Fruit fly (Drosophila melanogaster): ENCODE measurements around the gene CG33080.

Gene CG33080

DNA sequence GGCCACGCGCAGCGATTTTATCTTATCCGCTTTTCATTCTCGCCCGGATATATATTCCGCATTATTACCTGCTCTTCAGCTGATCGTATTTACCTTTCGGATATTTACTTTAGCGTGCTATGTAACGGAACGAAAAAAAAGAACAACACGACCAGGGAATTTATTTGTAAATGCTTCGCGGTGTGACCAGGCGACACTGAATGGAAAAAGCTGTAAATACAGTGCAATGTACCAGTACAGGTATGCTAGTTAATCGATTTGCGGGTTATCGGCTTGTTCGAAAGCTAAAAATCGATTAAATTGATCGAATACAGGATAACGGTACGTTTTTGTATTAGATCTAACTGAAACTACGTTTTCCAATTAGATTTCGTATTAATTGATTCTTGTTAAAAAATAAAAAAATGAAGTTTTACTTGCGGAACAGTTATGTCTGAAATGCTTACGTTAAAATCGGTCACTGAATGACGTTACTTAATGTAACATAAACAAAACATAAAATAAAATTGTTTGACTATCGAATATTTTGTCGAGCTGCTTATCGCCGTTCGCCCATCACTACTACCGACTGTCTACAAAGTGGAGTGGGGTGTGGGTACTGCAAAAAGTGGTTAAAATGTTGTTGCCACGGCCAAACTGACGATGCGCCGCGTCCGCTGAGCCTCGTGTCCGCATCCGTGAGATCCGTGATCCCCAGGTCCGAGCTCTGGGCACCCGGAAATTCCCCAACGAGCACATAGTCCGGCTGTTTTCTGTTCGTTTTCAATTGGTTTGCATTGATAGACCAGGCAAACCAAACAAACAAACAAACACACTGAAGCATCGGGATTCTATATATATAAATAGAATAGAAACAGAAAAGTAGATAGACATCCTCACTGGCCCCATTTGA is 46.7 kb upstream of the CG33080 start, which contains the start of the genes MAPk-Ak2 and CG42699 (continued):
- TF ChIP-seq wek (GFP tag; optimal IDR thresholded peaks at IDR 0.05) (peak; percentile 88), CG11723 (GFP tag; optimal IDR thresholded peaks at IDR 0.05) (peak; percentile 71), Jarid2 (GFP tag; optimal IDR thresholded peaks at IDR 0.05) (peak; percentile 82), CG12155 (GFP tag; optimal IDR thresholded peaks at IDR 0.05) (peak; percentile 62), tll (GFP tag; optimal IDR thresholded peaks at IDR 0.05) (no peak), h (optimal IDR thresholded peaks at IDR 0.05) (no peak), CG17612 (GFP tag; IDR thresholded peaks at IDR 0.05) (no peak), hb (GFP tag; IDR thresholded peaks at IDR 0.05; ENCODE audit: partially characterized antibody) (peak; percentile 82), Lhr (GFP tag; optimal IDR thresholded peaks at IDR 0.05) (peak; percentile 71), CoRest (tag; optimal IDR thresholded peaks at IDR 0.05) (peak; percentile 66), ATbp (GFP tag; optimal IDR thresholded peaks at IDR 0.05) (peak; percentile 88), Lpt (GFP tag; optimal IDR thresholded peaks at IDR 0.05) (no peak), CG30020 (tag; optimal IDR thresholded peaks at IDR 0.05) (peak; percentile 66), CG18619 (GFP tag; optimal IDR thresholded peaks at IDR 0.05) (peak; percentile 85), BEAF-32 (GFP tag; optimal IDR thresholded peaks at IDR 0.05) (peak; percentile 64), CG12104 (GFP tag; optimal IDR thresholded peaks at IDR 0.05) (peak; percentile 75), sna (GFP tag; IDR thresholded peaks at IDR 0.05; ENCODE audit: partially characterized antibody) (peak; percentile 43; the same call in 1 of the 2 replicates), Drgx (GFP tag; IDR thresholded peaks at IDR 0.05) (no peak), Fer3 (tag; optimal IDR thresholded peaks at IDR 0.05) (peak; percentile 82), CG14441 (GFP tag; IDR thresholded peaks at IDR 0.05) (peak; percentile 56; the same call in 1 of the 2 replicates), CG16779 (GFP tag; IDR thresholded peaks at IDR 0.05) (peak; percentile 36; the same call in 1 of the 2 replicates), Usf (GFP tag; optimal IDR thresholded peaks at IDR 0.05) (no peak), Abd-B (GFP tag; optimal IDR thresholded peaks at IDR 0.05) (peak; percentile 30), YL-1 (GFP tag; optimal IDR thresholded peaks at IDR 0.05) (peak; percentile 92), CG10431 (GFP tag; optimal IDR thresholded peaks at IDR 0.05) (no peak), nerfin-1 (tag; optimal IDR thresholded peaks at IDR 0.05) (peak; percentile 94), wdn (GFP tag; IDR thresholded peaks at IDR 0.05) (peak; percentile 24; the same call in 1 of the 2 replicates), rib (GFP tag; IDR thresholded peaks at IDR 0.05) (0 out of 2 replicates have a peak, but pooled peaks have one; percentile 15), CG8924 (tag; optimal IDR thresholded peaks at IDR 0.05) (peak; percentile 60), sug (tag; optimal IDR thresholded peaks at IDR 0.05) (peak; percentile 76), CG12219 (GFP tag; optimal IDR thresholded peaks at IDR 0.05) (peak; percentile 62), CG12299 (tag; optimal IDR thresholded peaks at IDR 0.05) (peak; percentile 86), CG6272 (GFP tag; IDR thresholded peaks at IDR 0.05) (no peak), Ravus (GFP tag; IDR thresholded peaks at IDR 0.05) (no peak), CG1792 (GFP tag; optimal IDR thresholded peaks at IDR 0.05) (peak; percentile 80), Rfx (GFP tag; IDR thresholded peaks at IDR 0.05) (peak; percentile 72; the same call in 1 of the 2 replicates), repo (GFP tag; optimal IDR thresholded peaks at IDR 0.05) (peak; percentile 75), otp (GFP tag; IDR thresholded peaks at IDR 0.05) (peak; percentile 76; the same call in 1 of the 3 replicates), Dad (GFP tag; optimal IDR thresholded peaks at IDR 0.05) (peak; percentile 70), mld (GFP tag; IDR thresholded peaks at IDR 0.05; ENCODE audit: partially characterized antibody) (peak; percentile 61; the same call in 2 of the 3 replicates), CG11398 (GFP tag; optimal IDR thresholded peaks at IDR 0.05) (peak; percentile 88), org-1 (GFP tag; optimal IDR thresholded peaks at IDR 0.05) (peak; percentile 67), peb (GFP tag; IDR thresholded peaks at IDR 0.05) (no peak), CG3838 (GFP tag; optimal IDR thresholded peaks at IDR 0.05) (peak; percentile 73), z (GFP tag; IDR thresholded peaks at IDR 0.05) (peak; percentile 61; the same call in 1 of the 3 replicates), pros (GFP tag; optimal IDR thresholded peaks at IDR 0.05) (peak; percentile 41), GATAe (GFP tag; conservative IDR thresholded peaks at IDR 0.05) (0 out of 2 replicates have a peak, but pooled peaks have one; percentile 26), unc-4 (GFP tag; IDR thresholded peaks at IDR 0.05; ENCODE audit: partially characterized antibody) (peak; percentile 65)

Data from whole organism, embryonic.